Fruit fly (Drosophila melanogaster) whole organism, embryonic: Measurements from ENCODE around the gene Sfp77F.
A peak's percentile ranks its signal among the peaks of the same experiment; 100 is the strongest.

Experiments
- C15 ChIP-seq: fragments of 200-800 bp; sonication (Bioruptor generic); IDR thresholded peaks from 3 replicates; pipeline ENCODE4 v1.3.6; 2022; ENCODE audit warnings: missing biosample characterization, missing genetic modification characterization
- CG10267 ChIP-seq: fragments of 200-800 bp; sonication (Bioruptor generic); optimal IDR thresholded peaks from 2 replicates; lab custom pipeline; 2018; ENCODE audit warnings: missing biosample characterization, mild to moderate bottlenecking, missing genetic modification characterization, moderate library complexity
- CG12104 ChIP-seq: fragments of 200-800 bp; sonication (Bioruptor generic); optimal IDR thresholded peaks from 3 replicates; lab custom pipeline; 2016; ENCODE audit warnings: missing biosample characterization, missing genetic modification characterization
- CG13287 ChIP-seq: fragments of 200-800 bp; sonication (Bioruptor generic); IDR thresholded peaks from 2 replicates; pipeline ENCODE4 v1.3.6; 2022; ENCODE audit warnings: missing biosample characterization, missing genetic modification characterization; ENCODE audit not compliant: partially characterized antibody
- CG13296 ChIP-seq: fragments of 200-800 bp; sonication (Bioruptor generic); optimal IDR thresholded peaks from 3 replicates; lab custom pipeline; 2018; ENCODE audit warnings: missing biosample characterization, mild to moderate bottlenecking, missing genetic modification characterization
- CG15479 ChIP-seq: fragments of 200-800 bp; sonication (Bioruptor generic); optimal IDR thresholded peaks from 3 replicates; lab custom pipeline; 2019; ENCODE audit warnings: missing biosample characterization, mild to moderate bottlenecking, missing genetic modification characterization, moderate library complexity
- CG15601 ChIP-seq: fragments of 200-800 bp; sonication (Bioruptor generic); optimal IDR thresholded peaks from 3 replicates; lab custom pipeline; 2019; ENCODE audit warnings: missing biosample characterization, mild to moderate bottlenecking, missing genetic modification characterization, moderate library complexity
- CG15696 ChIP-seq: fragments of 200-800 bp; sonication (Bioruptor generic); optimal IDR thresholded peaks from 2 replicates; lab custom pipeline; 2019; ENCODE audit warnings: missing biosample characterization, mild to moderate bottlenecking, missing genetic modification characterization, moderate library complexity
- CG1603 ChIP-seq: fragments of 200-800 bp; sonication (Bioruptor generic); optimal IDR thresholded peaks from 2 replicates; lab custom pipeline; 2019; ENCODE audit warnings: missing biosample characterization, mild to moderate bottlenecking, missing genetic modification characterization, moderate library complexity
- CG16813 ChIP-seq: fragments of 200-800 bp; sonication (Bioruptor generic); IDR thresholded peaks from 3 replicates; pipeline ENCODE4 v1.3.6; 2022; ENCODE audit warnings: missing biosample characterization, missing genetic modification characterization; ENCODE audit not compliant: partially characterized antibody
- CG17186 ChIP-seq: fragments of 200-800 bp; sonication (Bioruptor generic); optimal IDR thresholded peaks from 3 replicates; lab custom pipeline; 2017; ENCODE audit warnings: missing biosample characterization, missing genetic modification reagents, missing genetic modification characterization
- CG17359 ChIP-seq: fragments of 200-800 bp; sonication (Bioruptor generic); optimal IDR thresholded peaks from 3 replicates; lab custom pipeline; 2018; ENCODE audit warnings: missing biosample characterization, mild to moderate bottlenecking, missing genetic modification characterization, moderate library complexity
- CG18262 ChIP-seq: fragments of 200-800 bp; optimal IDR thresholded peaks from 3 replicates; lab custom pipeline; 2019; ENCODE audit warnings: missing biosample characterization, mild to moderate bottlenecking, missing genetic modification characterization, moderate library complexity
- CG18599 ChIP-seq: fragments of 200-800 bp; sonication (Bioruptor generic); optimal IDR thresholded peaks from 3 replicates; lab custom pipeline; 2017; ENCODE audit warnings: missing biosample characterization, missing genetic modification characterization, mild to moderate bottlenecking, moderate library complexity, missing genetic modification reagents
- CG32532 ChIP-seq: fragments of 200-800 bp; sonication (Bioruptor generic); IDR thresholded peaks from 2 replicates; pipeline ENCODE4 v1.3.6; 2022; ENCODE audit warnings: missing biosample characterization, missing genetic modification characterization
- CG3281 ChIP-seq: fragments of 200-800 bp; sonication (Bioruptor generic); optimal IDR thresholded peaks from 3 replicates; lab custom pipeline; 2017; ENCODE audit warnings: missing biosample characterization, mild to moderate bottlenecking, missing genetic modification characterization
- CG33557 ChIP-seq: fragments of 200-800 bp; sonication (Bioruptor generic); optimal IDR thresholded peaks from 2 replicates; lab custom pipeline; 2019; ENCODE audit warnings: missing biosample characterization, mild to moderate bottlenecking, missing genetic modification characterization, moderate library complexity
- CG3838 ChIP-seq: fragments of 200-800 bp; sonication (Bioruptor generic); optimal IDR thresholded peaks from 3 replicates; lab custom pipeline; 2016; ENCODE audit warnings: missing biosample characterization, missing genetic modification characterization
- CG4820 ChIP-seq: fragments of 200-800 bp; sonication (Bioruptor generic); optimal IDR thresholded peaks from 3 replicates; lab custom pipeline; 2016; ENCODE audit warnings: missing biosample characterization, missing genetic modification characterization
- CG6175 ChIP-seq: fragments of 200-800 bp; sonication (Bioruptor generic); IDR thresholded peaks from 3 replicates; pipeline ENCODE4 v1.3.6; 2022; ENCODE audit warnings: missing biosample characterization, missing genetic modification characterization
- D19B ChIP-seq: fragments of 200-800 bp; sonication (Bioruptor generic); optimal IDR thresholded peaks from 2 replicates; lab custom pipeline; 2017; ENCODE audit warnings: missing biosample characterization, mild to moderate bottlenecking, missing genetic modification characterization
- Dek ChIP-seq: fragments of 200-800 bp; sonication (Bioruptor generic); optimal IDR thresholded peaks from 3 replicates; lab custom pipeline; 2019; ENCODE audit warnings: missing biosample characterization, mild to moderate bottlenecking, missing genetic modification characterization, moderate library complexity
- H15 ChIP-seq: fragments of 200-800 bp; sonication (Bioruptor generic); IDR thresholded peaks from 3 replicates; pipeline ENCODE4 v1.3.6; 2022; ENCODE audit warnings: missing biosample characterization, missing genetic modification characterization
- HLH3B ChIP-seq: fragments of 200-800 bp; sonication (Bioruptor generic); IDR thresholded peaks from 2 replicates; pipeline ENCODE4 v1.3.6; 2022; ENCODE audit warnings: missing biosample characterization, missing genetic modification characterization
- HLH54F ChIP-seq: fragments of 200-800 bp; sonication (Bioruptor generic); optimal IDR thresholded peaks from 3 replicates; lab custom pipeline; 2016; ENCODE audit warnings: missing biosample characterization, missing genetic modification characterization
- Jarid2 ChIP-seq: fragments of 200-800 bp; sonication (Bioruptor generic); optimal IDR thresholded peaks from 3 replicates; lab custom pipeline; 2017; ENCODE audit warnings: mild to moderate bottlenecking, missing biosample characterization, missing genetic modification reagents, missing genetic modification characterization
- Lim3 ChIP-seq: fragments of 200-800 bp; sonication (Bioruptor generic); IDR thresholded peaks from 2 replicates; pipeline ENCODE4 v1.3.6; 2022; ENCODE audit warnings: missing biosample characterization, missing genetic modification characterization
- Mrtf ChIP-seq: fragments of 200-800 bp; sonication (Bioruptor generic); IDR thresholded peaks from 3 replicates; pipeline ENCODE4 v1.3.6; 2022; ENCODE audit warnings: missing biosample characterization, missing genetic modification characterization
- ab ChIP-seq: fragments of 200-800 bp; sonication (Bioruptor generic); optimal IDR thresholded peaks from 2 replicates; lab custom pipeline; 2016; ENCODE audit warnings: missing biosample characterization, missing genetic modification characterization
- al ChIP-seq: fragments of 200-800 bp; sonication (Bioruptor generic); IDR thresholded peaks from 2 replicates; pipeline ENCODE4 v1.3.6; 2022; ENCODE audit warnings: missing biosample characterization, missing genetic modification characterization
- bsh ChIP-seq, 2 experiments: fragments of 200-800 bp; sonication (Bioruptor generic); optimal IDR thresholded peaks; 2 replicates each; lab custom pipeline; 2017 to 2018; ENCODE audit warnings: mild to moderate bottlenecking in 2 of 2, missing biosample characterization in 2 of 2, missing genetic modification characterization in 2 of 2, moderate library complexity in 1 of 2
- btn ChIP-seq: fragments of 200-800 bp; sonication (Bioruptor generic); optimal IDR thresholded peaks from 2 replicates; lab custom pipeline; 2016; ENCODE audit warnings: missing biosample characterization, missing genetic modification characterization
- chm ChIP-seq: fragments of 200-800 bp; sonication (Bioruptor generic); IDR thresholded peaks from 2 replicates; pipeline ENCODE4 v1.3.6; 2022; ENCODE audit warnings: missing biosample characterization, missing genetic modification characterization
- chn ChIP-seq: fragments of 200-800 bp; sonication (Bioruptor generic); optimal IDR thresholded peaks from 2 replicates; lab custom pipeline; 2016; ENCODE audit warnings: missing biosample characterization, missing genetic modification characterization
- crol ChIP-seq: fragments of 200-800 bp; sonication (Bioruptor generic); IDR thresholded peaks from 2 replicates; pipeline ENCODE4 v1.3.6; 2022; ENCODE audit warnings: missing biosample characterization, missing genetic modification characterization
- dimm ChIP-seq: fragments of 200-800 bp; sonication (Bioruptor generic); IDR thresholded peaks from 2 replicates; pipeline ENCODE4 v1.3.6; 2022; ENCODE audit warnings: missing biosample characterization, missing genetic modification characterization
- dpn ChIP-seq, 2 experiments: fragments of 200-800 bp; sonication (Bioruptor generic); optimal IDR thresholded peaks; 3 replicates each; lab custom pipeline; 2016; ENCODE audit warnings: missing biosample characterization in 2 of 2, missing genetic modification characterization in 2 of 2
- fd64A ChIP-seq: fragments of 200-800 bp; sonication (Bioruptor generic); optimal IDR thresholded peaks from 3 replicates; lab custom pipeline; 2018; ENCODE audit warnings: missing biosample characterization, mild to moderate bottlenecking, missing genetic modification characterization
- gem ChIP-seq: fragments of 200-800 bp; sonication (Bioruptor generic); optimal IDR thresholded peaks from 2 replicates; lab custom pipeline; 2019; ENCODE audit warnings: missing biosample characterization, mild to moderate bottlenecking, missing genetic modification characterization, moderate library complexity
- grn ChIP-seq: fragments of 200-800 bp; sonication (Bioruptor generic); optimal IDR thresholded peaks from 3 replicates; lab custom pipeline; 2017; ENCODE audit warnings: missing biosample characterization, missing genetic modification characterization
- kah ChIP-seq: fragments of 200-800 bp; sonication (Bioruptor generic); optimal IDR thresholded peaks from 2 replicates; lab custom pipeline; 2018; ENCODE audit warnings: missing biosample characterization, mild to moderate bottlenecking, missing genetic modification characterization
- oc ChIP-seq: fragments of 200-800 bp; sonication (Bioruptor generic); optimal IDR thresholded peaks from 2 replicates; lab custom pipeline; 2018; ENCODE audit warnings: missing biosample characterization, mild to moderate bottlenecking, missing genetic modification characterization, moderate library complexity
- pita ChIP-seq: fragments of 200-800 bp; sonication (Bioruptor generic); optimal IDR thresholded peaks from 2 replicates; lab custom pipeline; 2017; ENCODE audit warnings: missing biosample characterization, mild to moderate bottlenecking, missing genetic modification characterization
- pnt ChIP-seq: fragments of 200-800 bp; sonication (Bioruptor generic); optimal IDR thresholded peaks from 3 replicates; lab custom pipeline; 2016; ENCODE audit warnings: missing biosample characterization, missing genetic modification characterization
- pros ChIP-seq: fragments of 200-800 bp; sonication (Bioruptor generic); optimal IDR thresholded peaks from 3 replicates; lab custom pipeline; 2019; ENCODE audit warnings: missing biosample characterization, mild to moderate bottlenecking, missing genetic modification characterization, moderate library complexity
- pum ChIP-seq: fragments of 200-800 bp; sonication (Bioruptor generic); optimal IDR thresholded peaks from 2 replicates; lab custom pipeline; 2016; ENCODE audit warnings: missing biosample characterization, missing genetic modification characterization
- sug ChIP-seq: fragments of 200-800 bp; optimal IDR thresholded peaks from 2 replicates; lab custom pipeline; 2019; ENCODE audit warnings: missing biosample characterization, mild to moderate bottlenecking, missing genetic modification characterization, moderate library complexity
- usp ChIP-seq: fragments of >200 bp; optimal IDR thresholded peaks from 2 replicates; lab custom pipeline; 2017; ENCODE audit warnings: missing biosample characterization, missing genetic modification characterization
- vfl ChIP-seq: fragments of 200-800 bp; sonication (Bioruptor generic); optimal IDR thresholded peaks from 2 replicates; lab custom pipeline; 2016; ENCODE audit warnings: missing biosample characterization, missing genetic modification characterization
- yki ChIP-seq: fragments of >200 bp; optimal IDR thresholded peaks from 3 replicates; lab custom pipeline; 2018
- z ChIP-seq: fragments of 200-800 bp; sonication (Bioruptor generic); IDR thresholded peaks from 3 replicates; pipeline ENCODE4 v1.3.6; 2022; ENCODE audit warnings: missing biosample characterization, missing genetic modification characterization
- zen ChIP-seq: fragments of 200-800 bp; sonication (Bioruptor generic); optimal IDR thresholded peaks from 3 replicates; lab custom pipeline; 2018; ENCODE audit warnings: missing biosample characterization, mild to moderate bottlenecking, missing genetic modification characterization, moderate library complexity

The Sfp77F gene

dm6 chr3L:20923030-20923591 is 25.9 kb upstream of the Sfp77F start (continued):
- no peak for TF ChIP-seq HLH54F (GFP tag; lab: Kevin White, UChicago)
- TF ChIP-seq C15, result no peak
- no peak for TF ChIP-seq crol (GFP tag; lab: Robert Waterston, UW)
- no peak for TF ChIP-seq CG16813
- peak; percentile 72 for TF ChIP-seq gem (tag; lab: Kevin White, UChicago)
- peak; percentile 12 for TF ChIP-seq pnt (GFP tag; lab: Kevin White, UChicago)
- TF ChIP-seq CG17359 (tag; lab: Kevin White, UChicago), result peak; percentile 63
- 0 out of 2 replicates have a peak, but pooled peaks have one; percentile 7 for TF ChIP-seq dimm (GFP tag; lab: Robert Waterston, UW)
- no peak for TF ChIP-seq vfl
- no peak for TF ChIP-seq H15 (GFP tag; lab: Robert Waterston, UW)
- no peak for TF ChIP-seq kah (GFP tag; lab: Kevin White, UChicago)
- peak; percentile 29 for TF ChIP-seq pum (GFP tag; lab: Kevin White, UChicago)
- TF ChIP-seq btn (GFP tag; lab: Kevin White, UChicago), result peak; percentile 34
- TF ChIP-seq al (GFP tag; lab: Robert Waterston, UW), result no peak
- TF ChIP-seq ab (GFP tag; lab: Kevin White, UChicago), result no peak
- TF ChIP-seq CG3281, result no peak
- TF ChIP-seq CG15696 (tag; lab: Kevin White, UChicago), result peak; percentile 61
- TF ChIP-seq Jarid2 (GFP tag; lab: Kevin White, UChicago), result no peak
- no peak for TF ChIP-seq pita (GFP tag; lab: Kevin White, UChicago)
- peak; percentile 38 for TF ChIP-seq CG12104 (GFP tag; lab: Kevin White, UChicago)
- peak; percentile 54 for TF ChIP-seq chn (GFP tag; lab: Kevin White, UChicago)
- TF ChIP-seq CG4820 (GFP tag; lab: Kevin White, UChicago), result peak; percentile 49
- peak; percentile 32; the same call in 1 of the 2 replicates for TF ChIP-seq HLH3B (GFP tag; lab: Robert Waterston, UW)
- TF ChIP-seq z, result no peak
- no peak for TF ChIP-seq yki
- TF ChIP-seq Mrtf, result no peak
- TF ChIP-seq CG15601, result peak; percentile 43
- TF ChIP-seq CG13296 (GFP tag; lab: Kevin White, UChicago), result no peak
- peak; percentile 67 for TF ChIP-seq CG18262
- no peak for TF ChIP-seq CG3838 (GFP tag; lab: Kevin White, UChicago)
- TF ChIP-seq CG33557 (GFP tag; lab: Kevin White, UChicago), result peak; percentile 5
- peak; percentile 65 for TF ChIP-seq D19B (GFP tag; lab: Kevin White, UChicago)
- TF ChIP-seq CG18599, result peak; percentile 27
- TF ChIP-seq CG13287, result no peak
- TF ChIP-seq dpn (GFP tag; optimal IDR thresholded peaks at IDR 0.05; lab: Kevin White, UChicago), result peak in 1 of 2 experiments; percentile 23
- TF ChIP-seq Dek, result no peak
- TF ChIP-seq CG10267, result peak; percentile 58
- no peak for TF ChIP-seq CG32532 (GFP tag; lab: Robert Waterston, UW)
- no peak for TF ChIP-seq CG17186 (GFP tag; lab: Kevin White, UChicago)

dm6 chr3L:20922279-20922830 is 25.1 kb upstream of the Sfp77F start:
- TF ChIP-seq oc (tag; lab: Kevin White, UChicago), result peak; percentile 54
- peak; percentile 69; the same call in 1 of the 2 replicates for TF ChIP-seq chm (GFP tag; lab: Robert Waterston, UW)
- TF ChIP-seq usp (GFP tag; lab: Kevin White, UChicago), result no peak
- peak; percentile 21; the same call in 1 of the 2 replicates for TF ChIP-seq HLH3B (GFP tag; lab: Robert Waterston, UW)
- TF ChIP-seq Lim3 (GFP tag; lab: Robert Waterston, UW), result 0 out of 2 replicates have a peak, but pooled peaks have one; percentile 9
- TF ChIP-seq sug (tag; lab: Kevin White, UChicago), result peak; percentile 15
- TF ChIP-seq CG15479 (GFP tag; lab: Kevin White, UChicago), result peak; percentile 100
- TF ChIP-seq fd64A (GFP tag; lab: Kevin White, UChicago), result peak; percentile 48
- peak in 1 of 2 experiments; percentile 9 for TF ChIP-seq bsh (GFP tag; optimal IDR thresholded peaks at IDR 0.05; lab: Kevin White, UChicago)
- TF ChIP-seq pros (GFP tag; lab: Kevin White, UChicago), result peak; percentile 85
- peak; percentile 17 for TF ChIP-seq CG1603
- TF ChIP-seq zen (tag; lab: Kevin White, UChicago), result peak; percentile 47
- 0 out of 3 replicates have a peak, but pooled peaks have one; percentile 12 for TF ChIP-seq CG6175 (GFP tag; lab: Robert Waterston, UW)
- TF ChIP-seq grn (GFP tag; lab: Kevin White, UChicago), result peak; percentile 98
